Fruit fly (Drosophila melanogaster) whole organism, adult: ENCODE data around the gene CG17819.

Source experiments
- CG11617 ChIP-seq: fragments of 200-800 bp; sonication (Bioruptor generic); optimal IDR thresholded peaks from 2 replicates; lab custom pipeline; 2017; ENCODE audit warnings: mild to moderate bottlenecking, missing biosample characterization, missing genetic modification reagents, missing genetic modification characterization
- CG12768 ChIP-seq: fragments of 200-800 bp; sonication (Bioruptor generic); optimal IDR thresholded peaks from 2 replicates; lab custom pipeline; 2017; ENCODE audit warnings: missing biosample characterization, missing genetic modification characterization, mild to moderate bottlenecking, moderate library complexity, missing genetic modification reagents
- CG14711 ChIP-seq: fragments of 200-800 bp; sonication (Bioruptor generic); optimal IDR thresholded peaks from 2 replicates; lab custom pipeline; 2018; ENCODE audit warnings: missing biosample characterization, mild to moderate bottlenecking, missing genetic modification characterization, moderate library complexity
- CG1620 ChIP-seq: fragments of 200-800 bp; sonication (Bioruptor generic); optimal IDR thresholded peaks from 2 replicates; lab custom pipeline; 2016; ENCODE audit warnings: missing biosample characterization, missing genetic modification characterization
- CG33017 ChIP-seq: fragments of 200-800 bp; sonication (Bioruptor generic); optimal IDR thresholded peaks from 2 replicates; lab custom pipeline; 2018; ENCODE audit warnings: missing biosample characterization, mild to moderate bottlenecking, missing genetic modification characterization, moderate library complexity
- CG5204 ChIP-seq: fragments of 200-800 bp; sonication (Bioruptor generic); optimal IDR thresholded peaks from 2 replicates; lab custom pipeline; 2016; ENCODE audit warnings: missing biosample characterization, missing genetic modification characterization
- CG7045 ChIP-seq: fragments of 200-800 bp; sonication (Bioruptor generic); optimal IDR thresholded peaks from 2 replicates; lab custom pipeline; 2017; ENCODE audit warnings: missing biosample characterization, mild to moderate bottlenecking, missing genetic modification characterization
- CG7101 ChIP-seq: fragments of 200-800 bp; sonication (Bioruptor generic); optimal IDR thresholded peaks from 2 replicates; lab custom pipeline; 2018; ENCODE audit warnings: missing biosample characterization, mild to moderate bottlenecking, missing genetic modification characterization, moderate library complexity
- Clk ChIP-seq: fragments of 200-800 bp; sonication (Bioruptor generic); optimal IDR thresholded peaks from 2 replicates; lab custom pipeline; 2017; ENCODE audit warnings: missing biosample characterization, missing genetic modification characterization
- Crg-1 ChIP-seq: fragments of 200-800 bp; sonication (Bioruptor generic); optimal IDR thresholded peaks from 2 replicates; lab custom pipeline; 2016; ENCODE audit warnings: missing biosample characterization, missing genetic modification characterization
- Hr96 ChIP-seq: fragments of 200-800 bp; sonication (Bioruptor generic); optimal IDR thresholded peaks from 2 replicates; lab custom pipeline; 2016; ENCODE audit warnings: missing biosample characterization, missing genetic modification characterization
- Mnt ChIP-seq: fragments of 200-800 bp; sonication (Bioruptor generic); optimal IDR thresholded peaks from 2 replicates; lab custom pipeline; 2016; ENCODE audit warnings: missing biosample characterization, mild to moderate bottlenecking, missing genetic modification characterization
- bab1 ChIP-seq: fragments of 200-800 bp; sonication (Bioruptor generic); optimal IDR thresholded peaks from 3 replicates; lab custom pipeline; 2019; ENCODE audit warnings: missing biosample characterization, mild to moderate bottlenecking, missing genetic modification characterization, moderate library complexity
- cic ChIP-seq: fragments of 200-800 bp; sonication (Bioruptor generic); optimal IDR thresholded peaks from 2 replicates; lab custom pipeline; 2017; ENCODE audit warnings: missing biosample characterization, mild to moderate bottlenecking, missing genetic modification characterization, moderate library complexity
- cnc ChIP-seq, 2 experiments: fragments of >200 bp; optimal IDR thresholded peaks; 2 replicates each; lab custom pipeline; 2017
- kay ChIP-seq: fragments of 200-800 bp; sonication (Bioruptor generic); peaks from one replicate; lab custom pipeline; 2016; ENCODE audit warnings: missing biosample characterization, missing genetic modification characterization, borderline replicate concordance
- ovo ChIP-seq: fragments of 200-800 bp; sonication (Bioruptor generic); optimal IDR thresholded peaks from 2 replicates; lab custom pipeline; 2016; ENCODE audit warnings: missing biosample characterization, missing genetic modification characterization
- pad ChIP-seq: fragments of 200-800 bp; sonication (Bioruptor generic); optimal IDR thresholded peaks from 3 replicates; lab custom pipeline; 2017; ENCODE audit warnings: missing biosample characterization, missing genetic modification characterization, mild to moderate bottlenecking, moderate library complexity, missing genetic modification reagents
- tj ChIP-seq: fragments of 200-800 bp; sonication (Bioruptor generic); optimal IDR thresholded peaks from 3 replicates; lab custom pipeline; 2017; ENCODE audit warnings: missing biosample characterization, mild to moderate bottlenecking, missing genetic modification characterization, moderate library complexity
- toe ChIP-seq: fragments of 200-800 bp; sonication (Bioruptor generic); optimal IDR thresholded peaks from 2 replicates; lab custom pipeline; 2016; ENCODE audit warnings: missing biosample characterization, missing genetic modification characterization

The CG17819 gene

dm6 chr3R:21885450-21885849 lies at the start of gene CG17819:
TSS of gene CG17819 (minus strand) at chr3R:21885550.
- TF ChIP-seq CG1620 (no peak), kay (no peak), CG7101 (no peak), Hr96 (GFP tag; lab: Kevin White, UChicago) (no peak), pad (no peak), CG33017 (tag; lab: Kevin White, UChicago) (no peak), CG11617 (GFP tag; lab: Kevin White, UChicago) (no peak), Clk (GFP tag; lab: Kevin White, UChicago) (no peak), CG14711 (tag; lab: Kevin White, UChicago) (no peak), cic (GFP tag; lab: Kevin White, UChicago) (no peak), CG12768 (GFP tag; lab: Kevin White, UChicago) (no peak), toe (GFP tag; lab: Kevin White, UChicago) (no peak), Mnt (no peak), ovo (GFP tag; lab: Kevin White, UChicago) (no peak), CG7045 (GFP tag; lab: Kevin White, UChicago) (no peak), Crg-1 (no peak), CG5204 (GFP tag; lab: Kevin White, UChicago) (no peak), tj (GFP tag; lab: Kevin White, UChicago) (no peak), bab1 (no peak), cnc (optimal IDR thresholded peaks at IDR 0.05; lab: Kevin White, UChicago) (no peak)

DNA sequence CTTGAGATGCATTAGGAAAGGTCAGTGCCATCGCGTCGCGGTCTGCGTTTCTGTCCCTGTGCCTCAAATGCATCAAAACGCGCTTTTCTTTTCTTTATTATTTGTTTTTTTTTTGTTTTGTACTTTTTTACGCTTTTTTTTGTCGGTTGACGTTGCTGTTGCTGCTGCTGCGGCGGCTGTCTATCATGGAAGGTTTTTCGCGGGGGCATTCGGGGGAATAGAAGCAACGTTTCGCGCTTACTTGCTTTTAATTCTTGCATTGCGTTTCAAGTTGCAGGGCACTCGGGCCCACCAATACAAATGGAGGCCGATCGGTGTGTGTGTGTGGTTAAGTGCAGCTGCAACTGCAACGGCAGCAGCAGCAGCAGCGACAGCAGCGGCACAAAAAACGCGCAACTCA lies 48.6 kb upstream of the CG17819 start:
- no peak for TF ChIP-seq CG11617 (GFP tag; lab: Kevin White, UChicago)
- TF ChIP-seq tj (GFP tag; lab: Kevin White, UChicago), result peak; percentile 7

DNA sequence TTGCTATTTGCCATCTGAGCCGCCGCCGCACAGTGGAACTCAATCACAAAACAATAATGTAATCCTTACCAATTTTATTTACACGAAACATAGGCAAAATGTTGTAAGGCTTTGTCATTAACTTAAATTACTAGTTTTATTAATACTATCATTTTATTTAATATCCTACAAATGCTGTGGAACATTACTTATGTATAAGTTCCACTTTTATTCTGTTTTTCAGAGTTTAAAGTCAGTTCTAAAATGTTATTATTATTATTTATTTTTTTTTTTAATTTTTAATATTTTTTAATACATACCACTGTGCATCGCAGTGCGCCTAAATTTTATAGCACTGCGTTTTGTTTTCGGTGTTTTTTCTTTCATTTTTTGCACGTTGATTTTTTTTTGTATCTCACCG lies 46.0 kb upstream of the CG17819 start:
- TF ChIP-seq pad (no peak), ovo (GFP tag; lab: Kevin White, UChicago) (peak; percentile 23), cnc (optimal IDR thresholded peaks at IDR 0.05; lab: Kevin White, UChicago) (no peak), Mnt (no peak), CG1620 (no peak), tj (GFP tag; lab: Kevin White, UChicago) (peak; percentile 30), cic (GFP tag; lab: Kevin White, UChicago) (no peak), CG5204 (GFP tag; lab: Kevin White, UChicago) (peak; percentile 21), CG14711 (tag; lab: Kevin White, UChicago) (peak; percentile 42), CG11617 (GFP tag; lab: Kevin White, UChicago) (peak; percentile 53), kay (no peak), bab1 (no peak), CG7101 (peak; percentile 44), Clk (GFP tag; lab: Kevin White, UChicago) (no peak), Hr96 (GFP tag; lab: Kevin White, UChicago) (no peak), toe (GFP tag; lab: Kevin White, UChicago) (no peak), Crg-1 (no peak), CG7045 (GFP tag; lab: Kevin White, UChicago) (peak; percentile 59), CG12768 (GFP tag; lab: Kevin White, UChicago) (peak; percentile 20), CG33017 (tag; lab: Kevin White, UChicago) (peak; percentile 27)

DNA sequence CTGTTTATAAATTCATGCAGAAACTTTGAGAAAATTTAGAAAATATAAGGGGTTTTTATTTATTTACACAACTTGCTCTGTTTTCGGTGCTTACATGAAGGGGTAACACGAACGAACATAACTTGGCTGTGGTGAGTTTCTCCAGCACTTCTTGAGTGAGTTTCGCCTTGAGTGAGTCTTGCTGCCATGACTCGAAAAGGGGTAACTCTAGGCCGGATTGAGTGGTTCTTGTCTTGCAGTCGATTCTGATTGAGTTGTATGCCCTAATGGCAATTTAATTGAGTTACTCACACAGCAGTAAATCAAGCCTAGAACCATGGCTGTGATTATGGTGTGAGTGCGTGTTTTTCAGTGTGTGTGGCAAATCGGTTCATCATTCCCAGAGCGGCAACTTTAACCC lies 42.9 kb upstream of the CG17819 start:
- TF ChIP-seq CG7101 (no peak), CG5204 (GFP tag; lab: Kevin White, UChicago) (no peak), CG33017 (tag; lab: Kevin White, UChicago) (no peak), toe (GFP tag; lab: Kevin White, UChicago) (no peak), CG11617 (GFP tag; lab: Kevin White, UChicago) (no peak), pad (peak; percentile 48), Hr96 (GFP tag; lab: Kevin White, UChicago) (no peak)

- TF ChIP-seq pad (no peak), CG5204 (GFP tag; lab: Kevin White, UChicago) (no peak), CG14711 (tag; lab: Kevin White, UChicago) (no peak), CG33017 (tag; lab: Kevin White, UChicago) (no peak), ovo (GFP tag; lab: Kevin White, UChicago) (no peak), bab1 (no peak)
Observed at dm6 chr3R:21923742-21924141, 38.4 kb upstream of the CG17819 start.

- no peak for TF ChIP-seq bab1
- no peak for TF ChIP-seq CG33017 (tag; lab: Kevin White, UChicago)
- no peak for TF ChIP-seq kay
- TF ChIP-seq CG5204 (GFP tag; lab: Kevin White, UChicago), result no peak
- no peak for TF ChIP-seq tj (GFP tag; lab: Kevin White, UChicago)
- TF ChIP-seq CG12768 (GFP tag; lab: Kevin White, UChicago), result no peak
- TF ChIP-seq Hr96 (GFP tag; lab: Kevin White, UChicago), result no peak
- no peak for TF ChIP-seq CG1620
- TF ChIP-seq Crg-1, result no peak
- no peak for TF ChIP-seq CG7045 (GFP tag; lab: Kevin White, UChicago)
- no peak for TF ChIP-seq toe (GFP tag; lab: Kevin White, UChicago)
- TF ChIP-seq cnc (optimal IDR thresholded peaks at IDR 0.05; lab: Kevin White, UChicago), result no peak
- TF ChIP-seq CG11617 (GFP tag; lab: Kevin White, UChicago), result no peak
- no peak for TF ChIP-seq cic (GFP tag; lab: Kevin White, UChicago)
- TF ChIP-seq ovo (GFP tag; lab: Kevin White, UChicago), result no peak
- TF ChIP-seq pad, result no peak
Observed at dm6 chr3R:21922674-21923323, 37.4 kb upstream of the CG17819 start.
